Fruit fly (Drosophila melanogaster) whole organism, embryonic: ENCODE results near the gene Son.

Experiments
- Adf1 ChIP-seq: fragments of 200-800 bp; sonication (Bioruptor generic); IDR thresholded peaks from 2 replicates; pipeline ENCODE4 v1.3.6; 2022; ENCODE audit warnings: missing biosample characterization, missing genetic modification characterization
- Awh ChIP-seq: fragments of 200-800 bp; sonication (Bioruptor generic); IDR thresholded peaks from 2 replicates; pipeline ENCODE4, ENCODE4 v1.3.6; 2022; ENCODE audit warnings: missing biosample characterization, missing genetic modification characterization
- CG10274 ChIP-seq: fragments of 200-800 bp; sonication (Bioruptor generic); optimal IDR thresholded peaks from 3 replicates; lab custom pipeline; 2017; ENCODE audit warnings: missing biosample characterization, mild to moderate bottlenecking, missing genetic modification characterization
- CG11696 ChIP-seq: fragments of 200-800 bp; sonication (Bioruptor generic); IDR thresholded peaks from 2 replicates; pipeline ENCODE4 v1.3.6; 2022; ENCODE audit warnings: missing biosample characterization, missing genetic modification characterization
- CG12236 ChIP-seq: fragments of 200-800 bp; sonication (Bioruptor generic); optimal IDR thresholded peaks from 2 replicates; lab custom pipeline; 2016; ENCODE audit warnings: missing biosample characterization, missing genetic modification characterization
- CG12391 ChIP-seq: fragments of 200-800 bp; sonication (Bioruptor generic); optimal IDR thresholded peaks from 3 replicates; lab custom pipeline; 2018; ENCODE audit warnings: missing biosample characterization, mild to moderate bottlenecking, missing genetic modification characterization, moderate library complexity
- CG12769 ChIP-seq: fragments of 200-800 bp; sonication (Bioruptor generic); optimal IDR thresholded peaks from 2 replicates; lab custom pipeline; 2019; ENCODE audit warnings: missing biosample characterization, mild to moderate bottlenecking, missing genetic modification characterization, moderate library complexity
- CG12942 ChIP-seq: fragments of 200-800 bp; sonication (Bioruptor generic); optimal IDR thresholded peaks from 3 replicates; lab custom pipeline; 2016; ENCODE audit warnings: missing biosample characterization, missing genetic modification characterization
- CG17829 ChIP-seq: fragments of 200-800 bp; optimal IDR thresholded peaks from 2 replicates; lab custom pipeline; 2019; ENCODE audit warnings: missing biosample characterization, mild to moderate bottlenecking, missing genetic modification characterization, moderate library complexity
- CG2120 ChIP-seq: fragments of 200-800 bp; sonication (Bioruptor generic); optimal IDR thresholded peaks from 3 replicates; lab custom pipeline; 2016; ENCODE audit warnings: missing biosample characterization, missing genetic modification characterization
- CG30403 ChIP-seq: fragments of 200-800 bp; sonication (Bioruptor generic); optimal IDR thresholded peaks from 3 replicates; lab custom pipeline; 2016; ENCODE audit warnings: missing biosample characterization, missing genetic modification characterization
- CG32767 ChIP-seq: fragments of 200-800 bp; sonication (Bioruptor generic); IDR thresholded peaks from 2 replicates; pipeline ENCODE4 v1.3.6; 2022; ENCODE audit warnings: missing biosample characterization, missing genetic modification characterization
- CG4328 ChIP-seq: fragments of 200-800 bp; sonication (Bioruptor generic); optimal IDR thresholded peaks from 3 replicates; lab custom pipeline; 2017; ENCODE audit warnings: missing biosample characterization, missing genetic modification reagents, missing genetic modification characterization
- CG4707 ChIP-seq: fragments of 200-800 bp; sonication (Bioruptor generic); optimal IDR thresholded peaks from 2 replicates; lab custom pipeline; 2018; ENCODE audit warnings: missing biosample characterization, mild to moderate bottlenecking, missing genetic modification characterization, moderate library complexity
- CG6813 ChIP-seq: fragments of 200-800 bp; sonication (Bioruptor generic); optimal IDR thresholded peaks from 2 replicates; lab custom pipeline; 2017; ENCODE audit warnings: missing biosample characterization, missing genetic modification characterization, mild to moderate bottlenecking, moderate library complexity, missing genetic modification reagents
- CG7786 ChIP-seq: fragments of 200-800 bp; sonication (Bioruptor generic); optimal IDR thresholded peaks from 2 replicates; lab custom pipeline; 2016; ENCODE audit warnings: missing biosample characterization, missing genetic modification characterization
- CG8359 ChIP-seq: fragments of 200-800 bp; sonication (Bioruptor generic); optimal IDR thresholded peaks from 2 replicates; lab custom pipeline; 2017; ENCODE audit warnings: missing biosample characterization, mild to moderate bottlenecking, missing genetic modification characterization, borderline replicate concordance
- CG8388 ChIP-seq: fragments of 200-800 bp; sonication (Bioruptor generic); optimal IDR thresholded peaks from 2 replicates; lab custom pipeline; 2019; ENCODE audit warnings: missing biosample characterization, mild to moderate bottlenecking, missing genetic modification characterization, moderate library complexity
- CG8765 ChIP-seq: fragments of 200-800 bp; sonication (Bioruptor generic); IDR thresholded peaks from 2 replicates; pipeline ENCODE4 v1.3.6; 2022; ENCODE audit warnings: missing biosample characterization, missing genetic modification characterization
- CG9437 ChIP-seq: fragments of 200-800 bp; sonication (Bioruptor generic); optimal IDR thresholded peaks from 2 replicates; lab custom pipeline; 2018; ENCODE audit warnings: missing biosample characterization, mild to moderate bottlenecking, missing genetic modification characterization
- CG9876 ChIP-seq: fragments of 200-800 bp; sonication (Bioruptor generic); optimal IDR thresholded peaks from 2 replicates; lab custom pipeline; 2016; ENCODE audit warnings: missing biosample characterization, missing genetic modification characterization
- CkIIα-i1 ChIP-seq: fragments of 200-800 bp; sonication (Bioruptor generic); IDR thresholded peaks from 2 replicates; pipeline ENCODE4 v1.3.6; 2022; ENCODE audit warnings: missing biosample characterization, missing genetic modification characterization
- Eip74EF ChIP-seq, 2 experiments: fragments of 200-800 bp in 1 of 2; fragments of >200 bp in 1 of 2; sonication (Bioruptor generic) in 1 of 2; optimal IDR thresholded peaks; 2 replicates each; lab custom pipeline; 2017 to 2019; ENCODE audit warnings: missing biosample characterization in 2 of 2, missing genetic modification characterization in 2 of 2, mild to moderate bottlenecking in 1 of 2, moderate library complexity in 1 of 2
- Hr39 ChIP-seq: fragments of >200 bp; optimal IDR thresholded peaks from 2 replicates; lab custom pipeline; 2017
- Jarid2 ChIP-seq: fragments of 200-800 bp; sonication (Bioruptor generic); optimal IDR thresholded peaks from 3 replicates; lab custom pipeline; 2017; ENCODE audit warnings: mild to moderate bottlenecking, missing biosample characterization, missing genetic modification reagents, missing genetic modification characterization
- Lim3 ChIP-seq: fragments of 200-800 bp; sonication (Bioruptor generic); IDR thresholded peaks from 2 replicates; pipeline ENCODE4 v1.3.6; 2022; ENCODE audit warnings: missing biosample characterization, missing genetic modification characterization
- MBD-R2 ChIP-seq: fragments of 200-800 bp; sonication (Bioruptor generic); IDR thresholded peaks from 2 replicates; pipeline ENCODE4 v1.3.6; 2022; ENCODE audit warnings: missing biosample characterization, missing genetic modification characterization
- Med ChIP-seq: fragments of 200-800 bp; sonication (Bioruptor generic); peaks from one replicate; lab custom pipeline; 2016; ENCODE audit warnings: missing biosample characterization, missing genetic modification characterization, mild to moderate bottlenecking, inconsistent platforms, moderate library complexity
- Oaz ChIP-seq: fragments of 200-800 bp; sonication (Bioruptor generic); IDR thresholded peaks from 2 replicates; pipeline ENCODE4 v1.3.6; 2022; ENCODE audit warnings: missing biosample characterization, missing genetic modification characterization
- Rfx ChIP-seq: fragments of 200-800 bp; sonication (Bioruptor generic); IDR thresholded peaks from 2 replicates; pipeline ENCODE4 v1.3.6; 2022; ENCODE audit warnings: missing biosample characterization, missing genetic modification characterization
- Xbp1 ChIP-seq: fragments of 200-800 bp; sonication (Bioruptor generic); optimal IDR thresholded peaks from 3 replicates; lab custom pipeline; 2016; ENCODE audit warnings: missing biosample characterization, mild to moderate bottlenecking, missing genetic modification characterization
- abd-A ChIP-seq: fragments of 200-800 bp; sonication (Bioruptor generic); optimal IDR thresholded peaks from 3 replicates; lab custom pipeline; 2019; ENCODE audit warnings: missing biosample characterization, mild to moderate bottlenecking, missing genetic modification characterization, moderate library complexity
- ac ChIP-seq: fragments of 200-800 bp; sonication (Bioruptor generic); optimal IDR thresholded peaks from 3 replicates; lab custom pipeline; 2017; ENCODE audit warnings: missing biosample characterization, mild to moderate bottlenecking, missing genetic modification characterization
- cas ChIP-seq: fragments of 200-800 bp; sonication (Bioruptor generic); IDR thresholded peaks from 2 replicates; pipeline ENCODE4 v1.3.6; 2022; ENCODE audit warnings: missing biosample characterization, missing genetic modification characterization
- cwo ChIP-seq: fragments of 200-800 bp; sonication (Bioruptor generic); optimal IDR thresholded peaks from 3 replicates; lab custom pipeline; 2017; ENCODE audit warnings: missing biosample characterization, missing genetic modification characterization, mild to moderate bottlenecking, moderate library complexity, missing genetic modification reagents
- dan ChIP-seq: fragments of 200-800 bp; sonication (Bioruptor generic); IDR thresholded peaks from 2 replicates; pipeline ENCODE4 v1.3.6; 2022; ENCODE audit warnings: missing biosample characterization, missing genetic modification characterization
- dimm ChIP-seq: fragments of 200-800 bp; sonication (Bioruptor generic); IDR thresholded peaks from 2 replicates; pipeline ENCODE4 v1.3.6; 2022; ENCODE audit warnings: missing biosample characterization, missing genetic modification characterization
- fd64A ChIP-seq: fragments of 200-800 bp; sonication (Bioruptor generic); optimal IDR thresholded peaks from 3 replicates; lab custom pipeline; 2018; ENCODE audit warnings: missing biosample characterization, mild to moderate bottlenecking, missing genetic modification characterization
- gt ChIP-seq: fragments of 200-800 bp; sonication (Bioruptor generic); IDR thresholded peaks from 2 replicates; pipeline ENCODE4 v1.3.6; 2022; ENCODE audit warnings: missing biosample characterization, missing genetic modification characterization
- hbn ChIP-seq: fragments of 200-800 bp; sonication (Bioruptor generic); IDR thresholded peaks from 2 replicates; pipeline ENCODE4 v1.3.6; 2022; ENCODE audit warnings: missing biosample characterization, missing genetic modification characterization; ENCODE audit not compliant: partially characterized antibody
- knrl ChIP-seq: fragments of 200-800 bp; sonication (Bioruptor generic); IDR thresholded peaks from 3 replicates; pipeline ENCODE4 v1.3.6; 2022; ENCODE audit warnings: missing biosample characterization, missing genetic modification characterization; ENCODE audit not compliant: partially characterized antibody
- lilli ChIP-seq: fragments of 200-800 bp; sonication (Bioruptor generic); optimal IDR thresholded peaks from 3 replicates; lab custom pipeline; 2016; ENCODE audit warnings: missing biosample characterization, missing genetic modification characterization
- luna ChIP-seq: fragments of 200-800 bp; sonication (Bioruptor generic); optimal IDR thresholded peaks from 2 replicates; lab custom pipeline; 2016; ENCODE audit warnings: missing biosample characterization, missing genetic modification characterization
- nau ChIP-seq: fragments of 200-800 bp; sonication (Bioruptor generic); optimal IDR thresholded peaks from 3 replicates; lab custom pipeline; 2017; ENCODE audit warnings: missing biosample characterization, mild to moderate bottlenecking, missing genetic modification characterization, missing genetic modification reagents
- odd ChIP-seq: fragments of 200-800 bp; sonication (Bioruptor generic); optimal IDR thresholded peaks from 2 replicates; lab custom pipeline; 2017; ENCODE audit warnings: missing biosample characterization, mild to moderate bottlenecking, missing genetic modification characterization
- org-1 ChIP-seq: fragments of 200-800 bp; sonication (Bioruptor generic); optimal IDR thresholded peaks from 2 replicates; lab custom pipeline; 2017; ENCODE audit warnings: missing biosample characterization, missing genetic modification characterization
- pzg ChIP-seq: fragments of 200-800 bp; sonication (Bioruptor generic); optimal IDR thresholded peaks from 3 replicates; lab custom pipeline; 2018; ENCODE audit warnings: missing biosample characterization, mild to moderate bottlenecking, missing genetic modification characterization, moderate library complexity
- scrt ChIP-seq: fragments of 200-800 bp; sonication (Bioruptor generic); optimal IDR thresholded peaks from 2 replicates; lab custom pipeline; 2018; ENCODE audit warnings: missing biosample characterization, mild to moderate bottlenecking, missing genetic modification characterization, moderate library complexity
- sna ChIP-seq: fragments of 200-800 bp; sonication (Bioruptor generic); IDR thresholded peaks from 2 replicates; pipeline ENCODE4 v1.3.6; 2022; ENCODE audit warnings: missing biosample characterization, missing genetic modification characterization; ENCODE audit not compliant: partially characterized antibody
- tx ChIP-seq: fragments of 200-800 bp; sonication (Bioruptor generic); optimal IDR thresholded peaks from 2 replicates; lab custom pipeline; 2016; ENCODE audit warnings: missing biosample characterization, missing genetic modification characterization

The Son gene

DNA sequence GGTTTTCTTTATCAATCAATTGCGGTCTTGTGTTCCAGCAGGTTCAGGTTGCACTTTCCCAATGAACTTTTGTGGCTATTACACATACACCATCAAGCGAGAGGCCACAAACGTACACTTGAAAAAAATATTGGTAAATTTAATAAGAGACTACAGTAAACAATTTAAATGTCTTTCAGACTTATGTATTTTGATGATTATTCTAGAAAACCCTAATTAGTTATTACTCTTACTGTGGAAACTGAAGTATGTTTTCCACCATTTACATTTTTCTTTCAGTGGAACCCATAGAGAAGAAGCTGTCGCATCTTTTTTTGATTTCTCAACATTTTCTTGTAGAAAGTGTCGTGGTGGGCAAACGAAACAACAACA lies 43.7 kb upstream of the Son start (continued):
- TF ChIP-seq ac (GFP tag; lab: Kevin White, UChicago), result peak; percentile 2
- TF ChIP-seq CG7786 (GFP tag; lab: Kevin White, UChicago), result peak; percentile 89
- TF ChIP-seq CG10274, result peak; percentile 61
- peak; percentile 83 for TF ChIP-seq CG8359 (GFP tag; lab: Kevin White, UChicago)
- TF ChIP-seq CG12391 (tag; lab: Kevin White, UChicago), result peak; percentile 95
- no peak for TF ChIP-seq knrl (GFP tag; lab: Robert Waterston, UW)
- TF ChIP-seq luna (GFP tag; lab: Kevin White, UChicago), result peak; percentile 80
- peak; percentile 91 for TF ChIP-seq tx (GFP tag; lab: Kevin White, UChicago)
- TF ChIP-seq Eip74EF (GFP tag; optimal IDR thresholded peaks at IDR 0.05; lab: Kevin White, UChicago), result peak in 1 of 2 experiments; percentile 95
- TF ChIP-seq Hr39 (lab: Kevin White, UChicago), result no peak
- peak; percentile 68 for TF ChIP-seq cwo (GFP tag; lab: Kevin White, UChicago)
- TF ChIP-seq MBD-R2 (GFP tag; lab: Robert Waterston, UW), result peak; percentile 62; the same call in 1 of the 2 replicates
- TF ChIP-seq CG11696 (GFP tag; lab: Robert Waterston, UW), result peak; percentile 82
- TF ChIP-seq Adf1 (GFP tag; lab: Robert Waterston, UW), result no peak
- TF ChIP-seq CG30403 (GFP tag; lab: Kevin White, UChicago), result peak; percentile 95
- peak; percentile 89 for TF ChIP-seq CG2120
- TF ChIP-seq abd-A, result no peak
- TF ChIP-seq Med (GFP tag; lab: Kevin White, UChicago), result peak; percentile 98
- peak; percentile 88 for TF ChIP-seq lilli (GFP tag; lab: Kevin White, UChicago)
- TF ChIP-seq CG8765 (GFP tag; lab: Robert Waterston, UW), result peak; percentile 49; the same call in 1 of the 2 replicates
- TF ChIP-seq Rfx (GFP tag; lab: Robert Waterston, UW), result peak; percentile 87; the same call in 1 of the 2 replicates
- peak; percentile 73 for TF ChIP-seq gt
- TF ChIP-seq scrt, result peak; percentile 81
- peak; percentile 82 for TF ChIP-seq CG9876 (GFP tag; lab: Kevin White, UChicago)
- peak; percentile 90 for TF ChIP-seq CG12942
- TF ChIP-seq sna (GFP tag; lab: Robert Waterston, UW), result no peak
- peak; percentile 82 for TF ChIP-seq nau (GFP tag; lab: Kevin White, UChicago)
- peak; percentile 74; the same call in 1 of the 2 replicates for TF ChIP-seq CG32767
- no peak for TF ChIP-seq dan (GFP tag; lab: Robert Waterston, UW)
- peak; percentile 86 for TF ChIP-seq CG4328 (GFP tag; lab: Kevin White, UChicago)
- peak; percentile 39; the same call in 1 of the 2 replicates for TF ChIP-seq CkIIα-i1
- TF ChIP-seq pzg, result no peak
- TF ChIP-seq CG4707, result peak; percentile 85
- TF ChIP-seq CG17829 (tag; lab: Kevin White, UChicago), result peak; percentile 95
- TF ChIP-seq Awh, result peak; percentile 93
- TF ChIP-seq Xbp1 (GFP tag; lab: Kevin White, UChicago), result peak; percentile 95
- TF ChIP-seq CG6813 (GFP tag; lab: Kevin White, UChicago), result peak; percentile 80
- peak; percentile 82 for TF ChIP-seq dimm (GFP tag; lab: Robert Waterston, UW)
- no peak for TF ChIP-seq hbn (GFP tag; lab: Robert Waterston, UW)
- TF ChIP-seq CG12236, result peak; percentile 76
- peak; percentile 84 for TF ChIP-seq org-1 (GFP tag; lab: Kevin White, UChicago)
- peak; percentile 77 for TF ChIP-seq fd64A
- TF ChIP-seq Jarid2 (GFP tag; lab: Kevin White, UChicago), result no peak
- peak; percentile 86 for TF ChIP-seq odd (GFP tag; lab: Kevin White, UChicago)
- TF ChIP-seq Oaz (GFP tag; lab: Robert Waterston, UW), result peak; percentile 73
- no peak for TF ChIP-seq Lim3 (GFP tag; lab: Robert Waterston, UW)
- peak; percentile 96 for TF ChIP-seq CG8388 (GFP tag; lab: Kevin White, UChicago)
- TF ChIP-seq CG12769, result peak; percentile 76
- TF ChIP-seq CG9437, result peak; percentile 90
- 0 out of 2 replicates have a peak, but pooled peaks have one; percentile 35 for TF ChIP-seq cas (GFP tag; lab: Robert Waterston, UW)
